Fruit fly (Drosophila melanogaster) S2 (cell line): ENCODE results near the gene Cyp6v1.

Source experiments
- CG8478 ChIP-seq: fragments of >200 bp; optimal IDR thresholded peaks from 2 replicates; lab custom pipeline; 2018
- CTCF ChIP-seq, 2 experiments: fragments of >200 bp; optimal IDR thresholded peaks; 2 replicates each; lab custom pipeline; 2018

DNA sequence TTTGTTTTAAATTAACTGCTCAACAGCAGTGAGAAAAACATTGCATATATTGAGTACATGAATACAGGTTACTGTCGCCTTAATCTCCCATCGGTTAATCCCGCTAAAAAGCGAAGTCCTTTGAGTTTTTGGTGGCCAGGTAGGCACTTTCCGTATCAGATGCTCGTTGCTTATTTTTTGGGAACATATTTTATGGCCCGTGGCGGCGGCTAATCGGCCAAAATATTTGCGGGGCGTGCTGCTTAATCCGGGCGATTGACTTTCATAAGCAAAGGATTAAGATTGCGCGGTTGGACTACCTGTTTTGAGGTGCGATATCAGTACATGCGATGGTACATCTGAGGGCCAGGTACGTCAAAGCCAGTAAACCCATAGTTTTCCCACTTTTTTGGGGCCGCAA, 34.3 kb downstream of the Cyp6v1 start:
- TF ChIP-seq CG8478 (no peak), CTCF (optimal IDR thresholded peaks at IDR 0.05; lab: Kevin White, UChicago) (no peak)
